Fruit fly (Drosophila melanogaster) whole organism, embryonic: ENCODE measurements around the gene aop.

Source experiments
- Aef1 ChIP-seq: fragments of 200-800 bp; sonication (Bioruptor generic); IDR thresholded peaks from 3 replicates; pipeline ENCODE4 v1.3.6; 2022; ENCODE audit warnings: missing biosample characterization, missing genetic modification characterization
- Asciz ChIP-seq: fragments of 200-800 bp; sonication (Bioruptor generic); optimal IDR thresholded peaks from 2 replicates; lab custom pipeline; 2017; ENCODE audit warnings: missing biosample characterization, mild to moderate bottlenecking, missing genetic modification characterization, missing genetic modification reagents
- Atf6 ChIP-seq: fragments of 200-800 bp; sonication (Bioruptor generic); IDR thresholded peaks from 2 replicates; pipeline ENCODE4 v1.3.6; 2022; ENCODE audit warnings: missing biosample characterization, missing genetic modification characterization
- C15 ChIP-seq: fragments of 200-800 bp; sonication (Bioruptor generic); IDR thresholded peaks from 3 replicates; pipeline ENCODE4 v1.3.6; 2022; ENCODE audit warnings: missing biosample characterization, missing genetic modification characterization
- CG10147 ChIP-seq: fragments of 200-800 bp; sonication (Bioruptor generic); optimal IDR thresholded peaks from 2 replicates; lab custom pipeline; 2019; ENCODE audit warnings: missing biosample characterization, mild to moderate bottlenecking, missing genetic modification characterization, moderate library complexity
- CG12659 ChIP-seq: fragments of 200-800 bp; sonication (Bioruptor generic); optimal IDR thresholded peaks from 3 replicates; lab custom pipeline; 2017; ENCODE audit warnings: mild to moderate bottlenecking, missing biosample characterization, missing genetic modification reagents, missing genetic modification characterization
- CG14667 ChIP-seq: fragments of 200-800 bp; sonication (Bioruptor generic); IDR thresholded peaks from 2 replicates; pipeline ENCODE4 v1.3.6; 2022; ENCODE audit warnings: missing biosample characterization, missing genetic modification characterization
- CG15011 ChIP-seq: fragments of 200-800 bp; sonication (Bioruptor generic); optimal IDR thresholded peaks from 3 replicates; lab custom pipeline; 2018; ENCODE audit warnings: missing biosample characterization, mild to moderate bottlenecking, missing genetic modification characterization
- CG17568 ChIP-seq: fragments of 200-800 bp; sonication (Bioruptor generic); optimal IDR thresholded peaks from 2 replicates; lab custom pipeline; 2018; ENCODE audit warnings: missing biosample characterization, mild to moderate bottlenecking, missing genetic modification characterization, moderate library complexity
- CG1832 ChIP-seq: fragments of 200-800 bp; sonication (Bioruptor generic); optimal IDR thresholded peaks from 2 replicates; lab custom pipeline; 2017; ENCODE audit warnings: missing biosample characterization, mild to moderate bottlenecking, missing genetic modification characterization, inconsistent platforms
- CG18476 ChIP-seq: fragments of 200-800 bp; sonication (Bioruptor generic); optimal IDR thresholded peaks from 2 replicates; lab custom pipeline; 2016; ENCODE audit warnings: missing biosample characterization, mild to moderate bottlenecking, missing genetic modification characterization
- CG18599 ChIP-seq: fragments of 200-800 bp; sonication (Bioruptor generic); optimal IDR thresholded peaks from 3 replicates; lab custom pipeline; 2017; ENCODE audit warnings: missing biosample characterization, missing genetic modification characterization, mild to moderate bottlenecking, moderate library complexity, missing genetic modification reagents
- CG31388 ChIP-seq: fragments of 200-800 bp; sonication (Bioruptor generic); optimal IDR thresholded peaks from 2 replicates; lab custom pipeline; 2016; ENCODE audit warnings: missing biosample characterization, missing genetic modification characterization
- CG31441 ChIP-seq: fragments of 200-800 bp; sonication (Bioruptor generic); IDR thresholded peaks from 2 replicates; pipeline ENCODE4 v1.3.6; 2022; ENCODE audit warnings: missing biosample characterization, missing genetic modification characterization
- CG3281 ChIP-seq: fragments of 200-800 bp; sonication (Bioruptor generic); optimal IDR thresholded peaks from 3 replicates; lab custom pipeline; 2017; ENCODE audit warnings: missing biosample characterization, mild to moderate bottlenecking, missing genetic modification characterization
- CG3847 ChIP-seq: fragments of 200-800 bp; sonication (Bioruptor generic); IDR thresholded peaks from 2 replicates; pipeline ENCODE4 v1.3.6; 2022; ENCODE audit warnings: missing biosample characterization, missing genetic modification characterization
- CG4360 ChIP-seq: fragments of 200-800 bp; sonication (Bioruptor generic); IDR thresholded peaks from 2 replicates; pipeline ENCODE4 v1.3.6; 2022; ENCODE audit warnings: missing biosample characterization, missing genetic modification characterization
- CG7839 ChIP-seq: fragments of 200-800 bp; sonication (Bioruptor generic); optimal IDR thresholded peaks from 3 replicates; lab custom pipeline; 2018; ENCODE audit warnings: missing biosample characterization, mild to moderate bottlenecking, missing genetic modification characterization, moderate library complexity
- CG8281 ChIP-seq: fragments of 200-800 bp; sonication (Bioruptor generic); optimal IDR thresholded peaks from 2 replicates; lab custom pipeline; 2018; ENCODE audit warnings: missing biosample characterization, mild to moderate bottlenecking, missing genetic modification characterization, moderate library complexity
- CG8478 ChIP-seq: fragments of >200 bp; optimal IDR thresholded peaks from 2 replicates; lab custom pipeline; 2018
- CG9797 ChIP-seq: fragments of 200-800 bp; sonication (Bioruptor generic); optimal IDR thresholded peaks from 3 replicates; lab custom pipeline; 2018; ENCODE audit warnings: missing biosample characterization, mild to moderate bottlenecking, missing genetic modification characterization
- CG9876 ChIP-seq: fragments of 200-800 bp; sonication (Bioruptor generic); optimal IDR thresholded peaks from 2 replicates; lab custom pipeline; 2016; ENCODE audit warnings: missing biosample characterization, missing genetic modification characterization
- Elba2 ChIP-seq: fragments of 200-800 bp; sonication (Bioruptor generic); optimal IDR thresholded peaks from 3 replicates; lab custom pipeline; 2016; ENCODE audit warnings: missing biosample characterization, missing genetic modification characterization
- Hsf ChIP-seq: fragments of 200-800 bp; sonication (Bioruptor generic); optimal IDR thresholded peaks from 3 replicates; lab custom pipeline; 2016; ENCODE audit warnings: missing biosample characterization, missing genetic modification characterization
- Oaz ChIP-seq: fragments of 200-800 bp; sonication (Bioruptor generic); IDR thresholded peaks from 2 replicates; pipeline ENCODE4 v1.3.6; 2022; ENCODE audit warnings: missing biosample characterization, missing genetic modification characterization
- Ravus ChIP-seq: fragments of 200-800 bp; sonication (Bioruptor generic); IDR thresholded peaks from 2 replicates; pipeline ENCODE4 v1.3.6; 2022; ENCODE audit warnings: missing biosample characterization, missing genetic modification characterization
- Ssrp ChIP-seq: fragments of 200-800 bp; sonication (Bioruptor generic); optimal IDR thresholded peaks from 2 replicates; lab custom pipeline; 2018; ENCODE audit warnings: missing biosample characterization, mild to moderate bottlenecking, missing genetic modification characterization, moderate library complexity
- Stat92E ChIP-seq, 3 experiments: fragments of >200 bp in 2 of 3; fragments of 200-800 bp in 1 of 3; sonication (Bioruptor generic) in 1 of 3; optimal IDR thresholded peaks; 2 replicates each; lab custom pipeline; 2017 to 2019; ENCODE audit warnings: missing biosample characterization in 3 of 3, missing genetic modification characterization in 3 of 3, mild to moderate bottlenecking in 1 of 3, moderate library complexity in 1 of 3
- al ChIP-seq: fragments of 200-800 bp; sonication (Bioruptor generic); IDR thresholded peaks from 2 replicates; pipeline ENCODE4 v1.3.6; 2022; ENCODE audit warnings: missing biosample characterization, missing genetic modification characterization
- aop ChIP-seq: fragments of 200-800 bp; sonication (Bioruptor generic); IDR thresholded peaks from 2 replicates; pipeline ENCODE4 v1.3.6; 2022; ENCODE audit warnings: missing biosample characterization, missing genetic modification characterization
- ap ChIP-seq: fragments of 200-800 bp; sonication (Bioruptor generic); IDR thresholded peaks from 2 replicates; pipeline ENCODE4 v1.3.6; 2022; ENCODE audit warnings: missing biosample characterization, missing genetic modification characterization
- ci ChIP-seq: fragments of 200-800 bp; sonication (Bioruptor generic); IDR thresholded peaks from 3 replicates; pipeline ENCODE4 v1.3.6; 2022; ENCODE audit warnings: missing biosample characterization, missing genetic modification characterization
- dati ChIP-seq: fragments of 200-800 bp; sonication (Bioruptor generic); IDR thresholded peaks from 2 replicates; pipeline ENCODE4 v1.3.6; 2022; ENCODE audit warnings: missing biosample characterization, missing genetic modification characterization
- fu2 ChIP-seq: fragments of 200-800 bp; sonication (Bioruptor generic); optimal IDR thresholded peaks from 2 replicates; lab custom pipeline; 2016; ENCODE audit warnings: missing biosample characterization, missing genetic modification characterization
- gem ChIP-seq: fragments of 200-800 bp; sonication (Bioruptor generic); optimal IDR thresholded peaks from 2 replicates; lab custom pipeline; 2019; ENCODE audit warnings: missing biosample characterization, mild to moderate bottlenecking, missing genetic modification characterization, moderate library complexity
- her ChIP-seq: fragments of 200-800 bp; sonication (Bioruptor generic); optimal IDR thresholded peaks from 2 replicates; lab custom pipeline; 2016; ENCODE audit warnings: missing biosample characterization, missing genetic modification characterization
- hkb ChIP-seq, 2 experiments: fragments of 200-800 bp in 1 of 2; fragments of >200 bp in 1 of 2; sonication (Bioruptor generic) in 1 of 2; IDR thresholded peaks in 1 of 2; optimal IDR thresholded peaks in 1 of 2; 2 replicates each; pipeline versions ENCODE4 v1.3.6 to Lab custom; 2017 to 2022; ENCODE audit warnings: missing biosample characterization in 1 of 2, missing genetic modification characterization in 1 of 2
- inv ChIP-seq: fragments of 200-800 bp; sonication (Bioruptor generic); IDR thresholded peaks from 2 replicates; pipeline ENCODE4 v1.3.6; 2022; ENCODE audit warnings: missing biosample characterization, missing genetic modification characterization; ENCODE audit not compliant: partially characterized antibody
- kni ChIP-seq: fragments of 200-800 bp; sonication (Bioruptor generic); optimal IDR thresholded peaks from 3 replicates; lab custom pipeline; 2017; ENCODE audit warnings: mild to moderate bottlenecking, missing biosample characterization, missing genetic modification reagents, missing genetic modification characterization
- lab ChIP-seq: fragments of 200-800 bp; sonication (Bioruptor generic); optimal IDR thresholded peaks from 3 replicates; lab custom pipeline; 2017; ENCODE audit warnings: missing biosample characterization, missing genetic modification characterization, mild to moderate bottlenecking, moderate library complexity, missing genetic modification reagents
- nmo ChIP-seq: fragments of 200-800 bp; sonication (Bioruptor generic); optimal IDR thresholded peaks from 2 replicates; lab custom pipeline; 2018; ENCODE audit warnings: missing biosample characterization, mild to moderate bottlenecking, missing genetic modification characterization, moderate library complexity
- nom ChIP-seq: fragments of 200-800 bp; sonication (Bioruptor generic); optimal IDR thresholded peaks from 2 replicates; lab custom pipeline; 2017; ENCODE audit warnings: missing biosample characterization, missing genetic modification characterization, mild to moderate bottlenecking, moderate library complexity, missing genetic modification reagents
- prd ChIP-seq, 3 experiments: fragments of >200 bp in 2 of 3; fragments of 200-800 bp in 1 of 3; sonication (Bioruptor generic) in 1 of 3; optimal IDR thresholded peaks in 2 of 3; IDR thresholded peaks in 1 of 3; 2 replicates in 2 of 3; 3 replicates in 1 of 3; pipeline versions ENCODE4 v1.3.6 to Lab custom; 2017 to 2022; ENCODE audit warnings: missing biosample characterization in 1 of 3, missing genetic modification characterization in 1 of 3
- sd ChIP-seq: fragments of 200-800 bp; sonication (Bioruptor generic); optimal IDR thresholded peaks from 3 replicates; lab custom pipeline; 2018; ENCODE audit warnings: missing biosample characterization, mild to moderate bottlenecking, missing genetic modification characterization, moderate library complexity
- ssp ChIP-seq: fragments of 200-800 bp; sonication (Bioruptor generic); IDR thresholded peaks from 2 replicates; pipeline ENCODE4 v1.3.6; 2022; ENCODE audit warnings: missing biosample characterization, missing genetic modification characterization
- stc ChIP-seq: fragments of 200-800 bp; sonication (Bioruptor generic); IDR thresholded peaks from 2 replicates; pipeline ENCODE4 v1.3.6; 2022; ENCODE audit warnings: missing biosample characterization, missing genetic modification characterization
- tio ChIP-seq: fragments of 200-800 bp; sonication (Bioruptor generic); optimal IDR thresholded peaks from 2 replicates; lab custom pipeline; 2017; ENCODE audit warnings: missing biosample characterization, missing genetic modification characterization, inconsistent platforms
- usp ChIP-seq: fragments of >200 bp; optimal IDR thresholded peaks from 2 replicates; lab custom pipeline; 2017; ENCODE audit warnings: missing biosample characterization, missing genetic modification characterization

Gene aop

DNA sequence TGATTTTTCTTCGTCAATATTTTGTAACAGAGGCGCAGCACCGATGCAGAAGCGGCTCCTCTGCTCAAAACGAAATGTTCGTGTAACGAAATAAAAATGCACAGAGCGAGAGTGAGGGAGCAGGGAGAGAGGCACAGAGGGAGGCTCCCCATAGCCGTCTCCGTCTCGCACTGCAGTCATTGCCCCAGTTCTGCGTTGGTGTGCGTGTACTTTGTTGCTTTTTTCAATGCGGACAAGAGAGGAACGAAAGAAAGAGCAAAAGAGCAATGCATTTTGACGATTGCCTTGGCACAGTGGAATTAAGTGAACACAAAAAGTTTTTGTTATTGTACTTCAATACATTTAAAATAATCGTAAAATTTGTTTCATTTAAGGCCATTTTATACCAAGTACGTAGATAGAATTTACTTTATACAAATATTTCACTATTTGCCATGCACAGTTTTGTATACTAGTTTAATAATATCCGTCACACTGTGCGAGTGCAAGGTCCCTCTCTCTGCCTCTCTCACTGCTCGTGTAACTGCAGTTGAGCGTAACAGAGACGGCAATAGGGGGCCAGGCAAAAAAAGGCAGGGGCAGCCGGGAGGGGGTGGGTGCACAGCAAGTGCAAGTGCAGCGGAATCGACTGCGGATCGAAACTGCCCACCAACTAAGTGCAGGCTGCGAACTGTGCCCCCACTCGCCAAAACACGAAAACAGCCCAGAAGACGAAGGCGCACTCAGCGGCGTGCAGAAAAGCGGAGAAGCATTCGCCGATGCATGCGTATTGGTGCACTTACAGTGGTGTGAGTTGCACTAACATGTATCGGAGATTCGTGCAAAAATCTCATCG lies 23.7 kb upstream of the aop start (continued):
- TF ChIP-seq fu2 (peak; percentile 75), al (GFP tag; lab: Robert Waterston, UW) (peak; percentile 60), ci (GFP tag; lab: Robert Waterston, UW) (peak; percentile 100), nom (GFP tag; lab: Kevin White, UChicago) (peak; percentile 99), Atf6 (GFP tag; lab: Robert Waterston, UW) (peak; percentile 92), CG3281 (GFP tag; lab: Kevin White, UChicago) (peak; percentile 80), prd (optimal IDR thresholded peaks at IDR 0.05; lab: Kevin White, UChicago) (no peak), prd (GFP tag; IDR thresholded peaks at IDR 0.05; lab: Robert Waterston, UW) (peak; percentile 99), Ssrp (tag; lab: Kevin White, UChicago) (peak; percentile 99), kni (GFP tag; lab: Kevin White, UChicago) (peak; percentile 96), tio (peak; percentile 97), Asciz (GFP tag; lab: Kevin White, UChicago) (peak; percentile 100), Ravus (GFP tag; lab: Robert Waterston, UW) (peak; percentile 94), CG14667 (GFP tag; lab: Robert Waterston, UW) (peak; percentile 97), CG12659 (GFP tag; lab: Kevin White, UChicago) (peak; percentile 97), hkb (optimal IDR thresholded peaks at IDR 0.05; lab: Kevin White, UChicago) (no peak), hkb (GFP tag; IDR thresholded peaks at IDR 0.05; lab: Robert Waterston, UW) (peak; percentile 99), CG3847 (GFP tag; lab: Robert Waterston, UW) (peak; percentile 89), CG1832 (GFP tag; lab: Kevin White, UChicago) (peak; percentile 59), sd (tag; lab: Kevin White, UChicago) (peak; percentile 83), CG18599 (GFP tag; lab: Kevin White, UChicago) (peak; percentile 95), dati (GFP tag; lab: Robert Waterston, UW) (peak; percentile 98), CG31441 (GFP tag; lab: Robert Waterston, UW) (peak; percentile 99), Stat92E (GFP tag; optimal IDR thresholded peaks at IDR 0.05; lab: Kevin White, UChicago) (peak in 1 of 3 experiments; percentile 100), CG4360 (GFP tag; lab: Robert Waterston, UW) (peak; percentile 93), gem (peak; percentile 100), stc (GFP tag; lab: Robert Waterston, UW) (peak; percentile 100), CG9797 (GFP tag; lab: Kevin White, UChicago) (peak; percentile 72), Oaz (GFP tag; lab: Robert Waterston, UW) (peak; percentile 94), CG8478 (lab: Kevin White, UChicago) (peak; percentile 77), lab (GFP tag; lab: Kevin White, UChicago) (peak; percentile 96), CG15011 (GFP tag; lab: Kevin White, UChicago) (peak; percentile 95), Hsf (GFP tag; lab: Kevin White, UChicago) (peak; percentile 98), aop (GFP tag; lab: Robert Waterston, UW) (peak; percentile 98), Elba2 (GFP tag; lab: Kevin White, UChicago) (peak; percentile 97), ssp (peak; percentile 94), CG9876 (GFP tag; lab: Kevin White, UChicago) (peak; percentile 87), C15 (peak; percentile 93), CG10147 (GFP tag; lab: Kevin White, UChicago) (peak; percentile 93), Aef1 (peak; percentile 95), nmo (peak; percentile 100), CG18476 (GFP tag; lab: Kevin White, UChicago) (peak; percentile 98), CG17568 (peak; percentile 97), inv (peak; percentile 51; the same call in 1 of the 2 replicates), CG7839 (peak; percentile 99), CG8281 (tag; lab: Kevin White, UChicago) (peak; percentile 93), usp (GFP tag; lab: Kevin White, UChicago) (no peak), CG31388 (GFP tag; lab: Kevin White, UChicago) (peak; percentile 98), ap (GFP tag; lab: Robert Waterston, UW) (peak; percentile 99), her (GFP tag; lab: Kevin White, UChicago) (peak; percentile 92)
